Fruit fly (Drosophila melanogaster) whole organism, prepupa: ENCODE results near the gene CG4456.
A peak's percentile ranks its signal among the peaks of the same experiment; 100 is the strongest.

Source experiments
- CG10669 ChIP-seq: fragments of 200-800 bp; sonication (Bioruptor generic); optimal IDR thresholded peaks from 3 replicates; lab custom pipeline; 2018; ENCODE audit warnings: missing biosample characterization, mild to moderate bottlenecking, missing genetic modification characterization, moderate library complexity
- CG11294 ChIP-seq: fragments of 200-800 bp; sonication (Bioruptor generic); IDR thresholded peaks from 2 replicates; pipeline ENCODE4 v1.3.6; 2022; ENCODE audit warnings: missing biosample characterization, missing genetic modification characterization
- CG11902 ChIP-seq: fragments of 200-800 bp; sonication (Bioruptor generic); optimal IDR thresholded peaks from 3 replicates; lab custom pipeline; 2016; ENCODE audit warnings: missing biosample characterization, missing genetic modification characterization
- CG15336 ChIP-seq: fragments of 200-800 bp; sonication (Bioruptor generic); IDR thresholded peaks from 2 replicates; pipeline ENCODE4 v1.3.6; 2022; ENCODE audit warnings: missing biosample characterization, missing genetic modification characterization
- CG1621 ChIP-seq: fragments of 200-800 bp; sonication (Bioruptor generic); optimal IDR thresholded peaks from 3 replicates; lab custom pipeline; 2018; ENCODE audit warnings: missing biosample characterization, mild to moderate bottlenecking, missing genetic modification characterization
- CG16779 ChIP-seq: fragments of 200-800 bp; sonication (Bioruptor generic); optimal IDR thresholded peaks from 3 replicates; lab custom pipeline; 2017; ENCODE audit warnings: missing biosample characterization, mild to moderate bottlenecking, missing genetic modification characterization
- CG3032 ChIP-seq: fragments of 200-800 bp; optimal IDR thresholded peaks from 2 replicates; lab custom pipeline; 2019; ENCODE audit warnings: missing biosample characterization, mild to moderate bottlenecking, missing genetic modification characterization, moderate library complexity
- CG31627 ChIP-seq: fragments of 200-800 bp; sonication (Bioruptor generic); optimal IDR thresholded peaks from 3 replicates; lab custom pipeline; 2016; ENCODE audit warnings: missing biosample characterization, missing genetic modification characterization
- CG34406 ChIP-seq: fragments of 200-800 bp; sonication (Bioruptor generic); optimal IDR thresholded peaks from 3 replicates; lab custom pipeline; 2016; ENCODE audit warnings: missing biosample characterization, missing genetic modification characterization
- CG3919 ChIP-seq: fragments of 200-800 bp; sonication (Bioruptor generic); optimal IDR thresholded peaks from 3 replicates; lab custom pipeline; 2016; ENCODE audit warnings: missing biosample characterization, missing genetic modification characterization
- CG4318 ChIP-seq: fragments of 200-800 bp; sonication (Bioruptor generic); optimal IDR thresholded peaks from 3 replicates; lab custom pipeline; 2017; ENCODE audit warnings: missing biosample characterization, mild to moderate bottlenecking, missing genetic modification characterization
- CG6163 ChIP-seq: fragments of 200-800 bp; sonication (Bioruptor generic); IDR thresholded peaks from 3 replicates; pipeline ENCODE4 v1.3.6; 2022; ENCODE audit warnings: missing biosample characterization, missing genetic modification characterization
- CG6276 ChIP-seq: fragments of 200-800 bp; sonication (Bioruptor generic); optimal IDR thresholded peaks from 2 replicates; lab custom pipeline; 2017; ENCODE audit warnings: missing biosample characterization, mild to moderate bottlenecking, missing genetic modification characterization
- CG6792 ChIP-seq: fragments of 200-800 bp; sonication (Bioruptor generic); optimal IDR thresholded peaks from 3 replicates; lab custom pipeline; 2016; ENCODE audit warnings: missing biosample characterization, missing genetic modification characterization
- CG8119 ChIP-seq: fragments of 200-800 bp; sonication (Bioruptor generic); IDR thresholded peaks from 3 replicates; pipeline ENCODE4 v1.3.6; 2022; ENCODE audit warnings: missing biosample characterization, missing genetic modification characterization
- CG8319 ChIP-seq: fragments of 200-800 bp; sonication (Bioruptor generic); optimal IDR thresholded peaks from 3 replicates; lab custom pipeline; 2016; ENCODE audit warnings: missing biosample characterization, missing genetic modification characterization
- CG8632 ChIP-seq: fragments of 200-800 bp; sonication (Bioruptor generic); optimal IDR thresholded peaks from 3 replicates; lab custom pipeline; 2016; ENCODE audit warnings: missing biosample characterization, missing genetic modification characterization
- CG9139 ChIP-seq: fragments of 200-800 bp; sonication (Bioruptor generic); optimal IDR thresholded peaks from 3 replicates; lab custom pipeline; 2017; ENCODE audit warnings: missing biosample characterization, mild to moderate bottlenecking, missing genetic modification characterization
- Eip75B ChIP-seq: fragments of 200-800 bp; sonication (Bioruptor generic); optimal IDR thresholded peaks from 3 replicates; lab custom pipeline; 2016; ENCODE audit warnings: missing biosample characterization, missing genetic modification characterization
- Eip78C ChIP-seq: fragments of 200-800 bp; sonication (Bioruptor generic); peaks from one replicate; lab custom pipeline; 2016; ENCODE audit warnings: missing biosample characterization, missing genetic modification characterization
- Ets21C ChIP-seq: fragments of 200-800 bp; sonication (Bioruptor generic); optimal IDR thresholded peaks from 3 replicates; lab custom pipeline; 2016; ENCODE audit warnings: missing biosample characterization, missing genetic modification characterization
- Gug ChIP-seq: fragments of 200-800 bp; sonication (Bioruptor generic); IDR thresholded peaks from 2 replicates; pipeline ENCODE4 v1.3.6; 2022; ENCODE audit warnings: missing biosample characterization, missing genetic modification characterization
- Hr39 ChIP-seq: fragments of 200-800 bp; sonication (Bioruptor generic); optimal IDR thresholded peaks from 2 replicates; lab custom pipeline; 2016; ENCODE audit warnings: missing biosample characterization, missing genetic modification characterization
- Hr4 ChIP-seq: fragments of 200-800 bp; sonication (Bioruptor generic); optimal IDR thresholded peaks from 3 replicates; lab custom pipeline; 2016; ENCODE audit warnings: missing biosample characterization, missing genetic modification characterization
- Lpt ChIP-seq: fragments of 200-800 bp; sonication (Bioruptor generic); optimal IDR thresholded peaks from 3 replicates; lab custom pipeline; 2016; ENCODE audit warnings: missing biosample characterization, missing genetic modification characterization
- Met ChIP-seq: fragments of 200-800 bp; sonication (Bioruptor generic); optimal IDR thresholded peaks from 3 replicates; lab custom pipeline; 2016; ENCODE audit warnings: missing biosample characterization, missing genetic modification characterization
- OdsH ChIP-seq: fragments of 200-800 bp; sonication (Bioruptor generic); optimal IDR thresholded peaks from 3 replicates; lab custom pipeline; 2016; ENCODE audit warnings: missing biosample characterization, missing genetic modification characterization
- Smox ChIP-seq: fragments of 200-800 bp; sonication (Bioruptor generic); optimal IDR thresholded peaks from 3 replicates; lab custom pipeline; 2016; ENCODE audit warnings: missing biosample characterization, missing genetic modification characterization
- Sox14 ChIP-seq: fragments of 200-800 bp; sonication (Bioruptor generic); optimal IDR thresholded peaks from 3 replicates; lab custom pipeline; 2016; ENCODE audit warnings: missing biosample characterization, missing genetic modification characterization
- Sox15 ChIP-seq: fragments of 200-800 bp; sonication (Bioruptor generic); optimal IDR thresholded peaks from 3 replicates; lab custom pipeline; 2016; ENCODE audit warnings: missing biosample characterization, missing genetic modification characterization
- achi ChIP-seq: fragments of 200-800 bp; sonication (Bioruptor generic); optimal IDR thresholded peaks from 3 replicates; lab custom pipeline; 2016; ENCODE audit warnings: missing biosample characterization, missing genetic modification characterization
- acj6 ChIP-seq: fragments of 200-800 bp; sonication (Bioruptor generic); optimal IDR thresholded peaks from 3 replicates; lab custom pipeline; 2016; ENCODE audit warnings: missing biosample characterization, missing genetic modification characterization
- dsx ChIP-seq: fragments of 200-800 bp; optimal IDR thresholded peaks from 3 replicates; lab custom pipeline; 2019; ENCODE audit warnings: missing biosample characterization, mild to moderate bottlenecking, missing genetic modification characterization, moderate library complexity; ENCODE audit not compliant: poor library complexity, severe bottlenecking
- eg ChIP-seq: fragments of 200-800 bp; sonication (Bioruptor generic); IDR thresholded peaks from 3 replicates; pipeline ENCODE4 v1.3.6; 2022; ENCODE audit warnings: missing biosample characterization, missing genetic modification characterization
- esn ChIP-seq: fragments of 200-800 bp; sonication (Bioruptor generic); optimal IDR thresholded peaks from 2 replicates; lab custom pipeline; 2016; ENCODE audit warnings: missing biosample characterization, mild to moderate bottlenecking, missing genetic modification characterization, moderate library complexity
- fd59A ChIP-seq: fragments of 200-800 bp; sonication (Bioruptor generic); optimal IDR thresholded peaks from 2 replicates; lab custom pipeline; 2017; ENCODE audit warnings: missing biosample characterization, mild to moderate bottlenecking, missing genetic modification characterization, missing genetic modification reagents
- fd85E ChIP-seq: fragments of 200-800 bp; sonication (Bioruptor generic); optimal IDR thresholded peaks from 3 replicates; lab custom pipeline; 2016; ENCODE audit warnings: missing biosample characterization, missing genetic modification characterization
- fkh ChIP-seq: fragments of 200-800 bp; sonication (Bioruptor generic); optimal IDR thresholded peaks from 3 replicates; lab custom pipeline; 2017; ENCODE audit warnings: missing biosample characterization, mild to moderate bottlenecking, missing genetic modification characterization, moderate library complexity
- lz ChIP-seq: fragments of 200-800 bp; sonication (Bioruptor generic); optimal IDR thresholded peaks from 3 replicates; lab custom pipeline; 2016; ENCODE audit warnings: missing biosample characterization, missing genetic modification characterization
- net ChIP-seq: fragments of 200-800 bp; sonication (Bioruptor generic); optimal IDR thresholded peaks from 3 replicates; lab custom pipeline; 2016; ENCODE audit warnings: missing biosample characterization, missing genetic modification characterization
- pdm3 ChIP-seq: fragments of 200-800 bp; sonication (Bioruptor generic); optimal IDR thresholded peaks from 3 replicates; lab custom pipeline; 2016; ENCODE audit warnings: missing biosample characterization, missing genetic modification characterization
- salr ChIP-seq, 2 experiments: fragments of 200-800 bp; sonication (Bioruptor generic); optimal IDR thresholded peaks; 3 replicates each; lab custom pipeline; 2016 to 2018; ENCODE audit warnings: missing biosample characterization in 2 of 2, missing genetic modification characterization in 2 of 2, mild to moderate bottlenecking in 1 of 2
- ss ChIP-seq, 2 experiments: fragments of 200-800 bp; sonication (Bioruptor generic); optimal IDR thresholded peaks; 2 replicates in 1 of 2; 3 replicates in 1 of 2; lab custom pipeline; 2017 to 2018; ENCODE audit warnings: mild to moderate bottlenecking in 2 of 2, missing biosample characterization in 2 of 2, missing genetic modification characterization in 2 of 2, moderate library complexity in 1 of 2
- svp ChIP-seq: fragments of 200-800 bp; sonication (Bioruptor generic); peaks from one replicate; lab custom pipeline; 2016; ENCODE audit warnings: missing biosample characterization, missing genetic modification characterization
- topi ChIP-seq: fragments of 200-800 bp; sonication (Bioruptor generic); optimal IDR thresholded peaks from 3 replicates; lab custom pipeline; 2016; ENCODE audit warnings: missing biosample characterization, missing genetic modification characterization
- vri ChIP-seq: fragments of 200-800 bp; sonication (Bioruptor generic); optimal IDR thresholded peaks from 3 replicates; lab custom pipeline; 2016; ENCODE audit warnings: missing biosample characterization, mild to moderate bottlenecking, missing genetic modification characterization

CG4456 gene

dm6 chr3L:9404497-9404896, 32.0 kb downstream of the CG4456 start, which contains the start of gene Cpr67B:
Gene Cpr67B (plus strand): TSS chr3L:9404797.
- TF ChIP-seq CG8319 (no peak), Hr39 (no peak)

dm6 chr3L:9410030-9410589, 37.6 kb downstream of the CG4456 start:
- TF ChIP-seq ss (GFP tag; optimal IDR thresholded peaks at IDR 0.05; lab: Kevin White, UChicago): peak; percentile 23 to 41
- peak; percentile 52 for TF ChIP-seq CG1621 (tag; lab: Kevin White, UChicago)
- TF ChIP-seq vri: no peak
- TF ChIP-seq Sox14 (GFP tag; lab: Kevin White, UChicago): peak; percentile 80

- TF ChIP-seq CG11294 (GFP tag; lab: Robert Waterston, UW) (0 out of 2 replicates have a peak, but pooled peaks have one; percentile 22), eg (GFP tag; lab: Robert Waterston, UW) (peak; percentile 83; the same call in 2 of the 3 replicates), CG6163 (peak; percentile 79), salr (GFP tag; optimal IDR thresholded peaks at IDR 0.05; lab: Kevin White, UChicago) (no peak), Ets21C (peak; percentile 46), acj6 (GFP tag; lab: Kevin White, UChicago) (peak; percentile 77), Hr39 (peak; percentile 62), CG3919 (GFP tag; lab: Kevin White, UChicago) (peak; percentile 67), Sox15 (GFP tag; lab: Kevin White, UChicago) (peak; percentile 46), Sox14 (GFP tag; lab: Kevin White, UChicago) (peak; percentile 70), Lpt (GFP tag; lab: Kevin White, UChicago) (peak; percentile 49), Eip78C (GFP tag; lab: Kevin White, UChicago) (peak; percentile 91), ss (GFP tag; optimal IDR thresholded peaks at IDR 0.05; lab: Kevin White, UChicago) (peak; percentile 34 to 47), CG9139 (no peak), topi (GFP tag; lab: Kevin White, UChicago) (peak; percentile 70), net (GFP tag; lab: Kevin White, UChicago) (peak; percentile 54), OdsH (GFP tag; lab: Kevin White, UChicago) (peak; percentile 79), CG1621 (tag; lab: Kevin White, UChicago) (peak; percentile 36), CG10669 (no peak), CG6276 (GFP tag; lab: Kevin White, UChicago) (no peak), CG8632 (peak; percentile 29), Gug (no peak; the same call in 1 of the 2 replicates), esn (GFP tag; lab: Kevin White, UChicago) (peak; percentile 82), CG34406 (peak; percentile 71), pdm3 (GFP tag; lab: Kevin White, UChicago) (peak; percentile 84), CG6792 (GFP tag; lab: Kevin White, UChicago) (peak; percentile 64), Hr4 (GFP tag; lab: Kevin White, UChicago) (peak; percentile 83), CG15336 (GFP tag; lab: Robert Waterston, UW) (peak; percentile 79), fd85E (GFP tag; lab: Kevin White, UChicago) (no peak), fd59A (GFP tag; lab: Kevin White, UChicago) (no peak), Met (peak; percentile 74), CG8119 (GFP tag; lab: Robert Waterston, UW) (peak; percentile 73), Eip75B (GFP tag; lab: Kevin White, UChicago) (peak; percentile 78), CG3032 (tag; lab: Kevin White, UChicago) (peak; percentile 75), lz (GFP tag; lab: Kevin White, UChicago) (peak; percentile 76), achi (peak; percentile 77), svp (GFP tag; lab: Kevin White, UChicago) (no peak), CG11902 (GFP tag; lab: Kevin White, UChicago) (peak; percentile 4), CG16779 (no peak), Smox (GFP tag; lab: Kevin White, UChicago) (peak; percentile 71), vri (peak; percentile 65), dsx (peak; percentile 41), fkh (GFP tag; lab: Kevin White, UChicago) (peak; percentile 99), CG4318 (GFP tag; lab: Kevin White, UChicago) (no peak), CG31627 (GFP tag; lab: Kevin White, UChicago) (peak; percentile 67)
Observed at dm6 chr3L:9410754-9411423, 38.4 kb downstream of the CG4456 start, which contains the start of the genes CG4022 and Cpsf5. Gene CG4022 (minus strand): TSS chr3L:9410832. Gene Cpsf5 (plus strand): TSS chr3L:9411038.
